Fruit fly (Drosophila melanogaster): ENCODE data around the gene mRpL9.

The mRpL9 gene

DNA sequence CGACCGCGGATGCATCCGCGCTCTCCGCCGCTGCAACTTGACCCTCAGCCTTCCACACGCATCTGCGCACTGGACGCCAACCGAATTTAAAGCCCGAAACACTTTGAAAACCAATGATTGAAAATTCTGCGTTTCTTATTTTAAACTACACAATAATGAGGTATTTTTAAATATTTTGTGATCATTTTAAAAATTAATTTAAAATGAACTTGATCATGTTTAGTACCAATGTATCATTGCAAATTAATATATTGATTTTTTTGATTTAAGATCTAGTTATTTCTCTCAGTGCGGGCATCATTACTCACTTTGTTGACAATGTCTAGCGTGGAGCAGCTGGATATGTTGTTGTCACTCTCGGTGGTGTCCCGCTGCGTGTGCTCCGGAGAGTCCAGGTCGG lies 36.3 kb downstream of the mRpL9 start (continued):
- TF ChIP-seq nmo (GFP tag; optimal IDR thresholded peaks at IDR 0.05) (peak; percentile 31), Deaf1 (tag; optimal IDR thresholded peaks at IDR 0.05) (no peak), CG6254 (GFP tag; optimal IDR thresholded peaks at IDR 0.05) (no peak), cwo (GFP tag; optimal IDR thresholded peaks at IDR 0.05) (no peak), tll (GFP tag; optimal IDR thresholded peaks at IDR 0.05) (no peak), CG31365 (tag; optimal IDR thresholded peaks at IDR 0.05) (no peak), unc-4 (GFP tag; IDR thresholded peaks at IDR 0.05; ENCODE audit: partially characterized antibody) (no peak), CG3407 (GFP tag; optimal IDR thresholded peaks at IDR 0.05) (no peak), wek (GFP tag; optimal IDR thresholded peaks at IDR 0.05) (no peak), ab (GFP tag; optimal IDR thresholded peaks at IDR 0.05) (no peak), ken (GFP tag; IDR thresholded peaks at IDR 0.05) (no peak; the same call in 2 of the 3 replicates), Ptx1 (GFP tag; IDR thresholded peaks at IDR 0.05) (peak; percentile 39; the same call in 1 of the 2 replicates), CG4404 (GFP tag; IDR thresholded peaks at IDR 0.05) (no peak), CG18764 (GFP tag; optimal IDR thresholded peaks at IDR 0.05) (no peak), CG1233 (GFP tag; optimal IDR thresholded peaks at IDR 0.05) (no peak), CG10366 (GFP tag; IDR thresholded peaks at IDR 0.05) (peak; percentile 62), trh (GFP tag; optimal IDR thresholded peaks at IDR 0.05) (no peak), CG6175 (GFP tag; IDR thresholded peaks at IDR 0.05) (no peak), Atf6 (GFP tag; IDR thresholded peaks at IDR 0.05) (0 out of 2 replicates have a peak, but pooled peaks have one; percentile 10), ro (GFP tag; IDR thresholded peaks at IDR 0.05) (no peak), CG13894 (tag; optimal IDR thresholded peaks at IDR 0.05) (no peak), CG15479 (GFP tag; optimal IDR thresholded peaks at IDR 0.05) (no peak), CG42726 (GFP tag; IDR thresholded peaks at IDR 0.05; ENCODE audit: partially characterized antibody) (no peak), Med (GFP tag) (peak; percentile 29), Dfd (GFP tag; optimal IDR thresholded peaks at IDR 0.05) (no peak), Ets65A (GFP tag) (peak; percentile 68), Rx (GFP tag; IDR thresholded peaks at IDR 0.05) (no peak), Antp (GFP tag; optimal IDR thresholded peaks at IDR 0.05) (no peak), gem (tag; optimal IDR thresholded peaks at IDR 0.05) (peak; percentile 82), usp (GFP tag; optimal IDR thresholded peaks at IDR 0.05) (no peak), gcm (GFP tag; optimal IDR thresholded peaks at IDR 0.05) (no peak), CG6654 (GFP tag; optimal IDR thresholded peaks at IDR 0.05) (no peak), Camta (GFP tag; optimal IDR thresholded peaks at IDR 0.05) (no peak), crp (GFP tag; optimal IDR thresholded peaks at IDR 0.05) (no peak), CG7839 (tag; optimal IDR thresholded peaks at IDR 0.05) (no peak), lola (GFP tag; optimal IDR thresholded peaks at IDR 0.05) (no peak), yki (optimal IDR thresholded peaks at IDR 0.05) (no peak), en (GFP tag; optimal IDR thresholded peaks at IDR 0.05) (no peak), CG34224 (GFP tag; IDR thresholded peaks at IDR 0.05; ENCODE audit: partially characterized antibody) (no peak), h (optimal IDR thresholded peaks at IDR 0.05) (no peak), CG6689 (GFP tag; IDR thresholded peaks at IDR 0.05) (0 out of 2 replicates have a peak, but pooled peaks have one; percentile 29), pan (optimal IDR thresholded peaks at IDR 0.05) (no peak), pan (GFP tag; optimal IDR thresholded peaks at IDR 0.05 in 1 of 2, IDR thresholded peaks at IDR 0.05 in 1 of 2) (peak in 1 of 2 experiments; percentile 65), CG12219 (GFP tag; optimal IDR thresholded peaks at IDR 0.05) (no peak), Scr (GFP tag; IDR thresholded peaks at IDR 0.05; ENCODE audit: partially characterized antibody) (no peak), CG17385 (GFP tag; optimal IDR thresholded peaks at IDR 0.05) (no peak), CG11398 (GFP tag; optimal IDR thresholded peaks at IDR 0.05) (no peak), CG17802 (tag; optimal IDR thresholded peaks at IDR 0.05) (no peak), stwl (tag; optimal IDR thresholded peaks at IDR 0.05) (no peak), Stat92E (GFP tag; optimal IDR thresholded peaks at IDR 0.05) (no peak), CG9817 (tag; optimal IDR thresholded peaks at IDR 0.05) (peak; percentile 39)
